Fruit fly (Drosophila melanogaster): ENCODE data around the gene CG31937.

Gene CG31937

DNA sequence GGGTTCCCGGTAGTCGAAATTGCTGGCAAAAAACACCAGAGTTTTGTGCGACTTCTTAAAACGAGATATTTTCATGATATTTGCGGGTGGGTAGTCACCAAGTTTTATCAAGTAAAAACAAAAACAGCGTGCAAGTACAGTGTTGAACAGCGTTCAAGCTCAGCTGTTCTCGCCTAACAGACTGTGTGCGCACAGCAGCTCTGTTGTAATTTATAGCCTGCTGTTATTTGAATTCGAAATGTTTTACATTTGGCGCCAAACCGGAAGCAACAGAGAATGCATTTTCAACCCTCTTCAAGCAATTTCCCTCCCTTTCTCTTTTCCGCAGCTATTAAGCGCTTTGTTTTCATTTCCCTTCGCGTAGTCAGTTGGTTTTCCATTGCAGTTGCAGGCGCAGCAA lies 2.5 kb downstream of the CG31937 start, which contains the start of the genes CG17652 and CG17646 (continued):
- 0 out of 2 replicates have a peak, but pooled peaks have one; percentile 25 for TF ChIP-seq sna (GFP tag; IDR thresholded peaks at IDR 0.05; ENCODE audit: partially characterized antibody)
- TF ChIP-seq nom (GFP tag; optimal IDR thresholded peaks at IDR 0.05) = peak; percentile 27
- no peak for TF ChIP-seq CG31388 (GFP tag; optimal IDR thresholded peaks at IDR 0.05)
- TF ChIP-seq Nf-YC (tag; optimal IDR thresholded peaks at IDR 0.05) = no peak
- TF ChIP-seq cad (GFP tag; optimal IDR thresholded peaks at IDR 0.05) = no peak
- no peak for TF ChIP-seq CG8765 (GFP tag; IDR thresholded peaks at IDR 0.05)
- no peak for TF ChIP-seq CG8478 (optimal IDR thresholded peaks at IDR 0.05)
- no peak for TF ChIP-seq kni (GFP tag; optimal IDR thresholded peaks at IDR 0.05)
- TF ChIP-seq C15 (GFP tag; IDR thresholded peaks at IDR 0.05) = no peak
- peak; percentile 61 for TF ChIP-seq CG1603 (tag; optimal IDR thresholded peaks at IDR 0.05)
- 0 out of 4 replicates have a peak, but pooled peaks have one; percentile 25 for TF ChIP-seq chinmo (GFP tag; IDR thresholded peaks at IDR 0.05; ENCODE audit: partially characterized antibody)
- no peak for TF ChIP-seq Atf6 (GFP tag; IDR thresholded peaks at IDR 0.05)
- no peak for TF ChIP-seq CG9437 (GFP tag; optimal IDR thresholded peaks at IDR 0.05)
- no peak for TF ChIP-seq CG8924 (tag; optimal IDR thresholded peaks at IDR 0.05)
- peak; percentile 64 for TF ChIP-seq Ets97D (GFP tag; optimal IDR thresholded peaks at IDR 0.05)
- no peak for TF ChIP-seq Hmr (GFP tag; optimal IDR thresholded peaks at IDR 0.05)
- no peak for TF ChIP-seq corto (GFP tag; optimal IDR thresholded peaks at IDR 0.05)
- TF ChIP-seq CG12659 (GFP tag; optimal IDR thresholded peaks at IDR 0.05) = peak; percentile 6
- TF ChIP-seq Eip74EF (GFP tag; optimal IDR thresholded peaks at IDR 0.05) = peak in 1 of 2 experiments; percentile 64
- no peak for TF ChIP-seq dysf (GFP tag; IDR thresholded peaks at IDR 0.05)
- TF ChIP-seq CG34224 (GFP tag; IDR thresholded peaks at IDR 0.05; ENCODE audit: partially characterized antibody) = peak; percentile 13; the same call in 1 of the 3 replicates
- peak; percentile 65 for TF ChIP-seq pzg (GFP tag; optimal IDR thresholded peaks at IDR 0.05)
- peak; percentile 36 for TF ChIP-seq lab (GFP tag; optimal IDR thresholded peaks at IDR 0.05)
- TF ChIP-seq tx (GFP tag; optimal IDR thresholded peaks at IDR 0.05) = no peak
- no peak for TF ChIP-seq CG14667 (GFP tag; IDR thresholded peaks at IDR 0.05)
- TF ChIP-seq Rx (GFP tag; IDR thresholded peaks at IDR 0.05) = no peak
- no peak for TF ChIP-seq NC2β (GFP tag; optimal IDR thresholded peaks at IDR 0.05)
- TF ChIP-seq D19B (GFP tag; optimal IDR thresholded peaks at IDR 0.05) = no peak
- peak; percentile 3 for TF ChIP-seq MTF-1 (GFP tag; optimal IDR thresholded peaks at IDR 0.05; ENCODE audit: borderline replicate concordance)
- TF ChIP-seq z (GFP tag; IDR thresholded peaks at IDR 0.05) = no peak
- TF ChIP-seq CHES-1-like (GFP tag; optimal IDR thresholded peaks at IDR 0.05) = peak; percentile 36
- no peak for TF ChIP-seq CG15696 (tag; optimal IDR thresholded peaks at IDR 0.05)
- peak; percentile 44 for TF ChIP-seq CG17385 (GFP tag; optimal IDR thresholded peaks at IDR 0.05)
- no peak for TF ChIP-seq cg (GFP tag; optimal IDR thresholded peaks at IDR 0.05)
- peak; percentile 71 for TF ChIP-seq MBD-R2 (GFP tag; IDR thresholded peaks at IDR 0.05)
- 0 out of 2 replicates have a peak, but pooled peaks have one; percentile 51 for TF ChIP-seq chm (GFP tag; IDR thresholded peaks at IDR 0.05)
- peak; percentile 61 for TF ChIP-seq MESR4 (GFP tag; optimal IDR thresholded peaks at IDR 0.05)
- TF ChIP-seq Med (GFP tag) = peak; percentile 74
- TF ChIP-seq Dek (tag; optimal IDR thresholded peaks at IDR 0.05) = no peak
- no peak for TF ChIP-seq insv (GFP tag; optimal IDR thresholded peaks at IDR 0.05)
- peak; percentile 67 for TF ChIP-seq CG2116 (GFP tag; optimal IDR thresholded peaks at IDR 0.05)
- peak; percentile 7 for TF ChIP-seq CG18599 (GFP tag; optimal IDR thresholded peaks at IDR 0.05)
- peak; percentile 75 for TF ChIP-seq Dp (GFP tag; optimal IDR thresholded peaks at IDR 0.05)
- no peak for TF ChIP-seq CG10274 (GFP tag; optimal IDR thresholded peaks at IDR 0.05)
- peak in 1 of 2 experiments; percentile 83 for TF ChIP-seq crp (GFP tag; optimal IDR thresholded peaks at IDR 0.05)
- peak; percentile 13; the same call in 1 of the 2 replicates for TF ChIP-seq seq (GFP tag; IDR thresholded peaks at IDR 0.05)
- TF ChIP-seq CG6813 (GFP tag; optimal IDR thresholded peaks at IDR 0.05) = peak; percentile 3
- peak in 1 of 2 experiments; percentile 2 for TF ChIP-seq Pdp1 (GFP tag; optimal IDR thresholded peaks at IDR 0.05)
- TF ChIP-seq pho (GFP tag; optimal IDR thresholded peaks at IDR 0.05) = no peak

All from whole organism, embryonic.